Worm (Caenorhabditis elegans) whole organism, L1 larva: ENCODE results near the gene ZK867.2.
A peak's percentile ranks its signal among the peaks of the same experiment; 100 is the strongest.

Experiments used
- C04F5.9 ChIP-seq: sonication (generic microtip); optimal IDR thresholded peaks from 2 replicates; lab custom pipeline; 2016; ENCODE audit warnings: missing genetic modification characterization, missing compliant biosample characterization
- C34B4.2 ChIP-seq: sonication (generic microtip); optimal IDR thresholded peaks from 2 replicates; lab custom pipeline; 2017; ENCODE audit warnings: mild to moderate bottlenecking, missing genetic modification characterization, missing compliant biosample characterization
- F16B12.6 ChIP-seq: fragments of 150-350 bp; optimal IDR thresholded peaks from 2 replicates; lab custom pipeline; 2014; ENCODE audit warnings: missing biosample characterization, missing genetic modification characterization
- aha-1 ChIP-seq: fragments of 150-350 bp; optimal IDR thresholded peaks from 2 replicates; lab custom pipeline; 2014; ENCODE audit warnings: missing biosample characterization, missing genetic modification characterization
- alr-1 ChIP-seq: fragments of 200-800 bp; sonication (Bioruptor generic); optimal IDR thresholded peaks from 2 replicates; lab custom pipeline; 2018; ENCODE audit warnings: borderline replicate concordance, mild to moderate bottlenecking, missing genetic modification characterization, missing compliant biosample characterization
- aly-2 ChIP-seq: fragments of 150-350 bp; optimal IDR thresholded peaks from 2 replicates; lab custom pipeline; 2014; ENCODE audit warnings: missing biosample characterization, missing genetic modification characterization
- ama-1 ChIP-seq: fragments of 150-350 bp; optimal IDR thresholded peaks from 2 replicates; lab custom pipeline; 2014
- ceh-63 ChIP-seq: fragments of 200-800 bp; sonication (Bioruptor generic); optimal IDR thresholded peaks from 2 replicates; lab custom pipeline; 2018; ENCODE audit warnings: mild to moderate bottlenecking, missing genetic modification characterization, missing compliant biosample characterization
- ceh-8 ChIP-seq: fragments of 200-800 bp; sonication (Bioruptor generic); optimal IDR thresholded peaks from 2 replicates; lab custom pipeline; 2018; ENCODE audit warnings: mild to moderate bottlenecking, missing genetic modification characterization, moderate library complexity, missing compliant biosample characterization
- ceh-82 ChIP-seq, 3 experiments: fragments of 150-350 bp in 1 of 3; sonication (generic microtip) in 2 of 3; optimal IDR thresholded peaks; 2 replicates each; lab custom pipeline; 2014 to 2017; ENCODE audit warnings: missing biosample characterization in 3 of 3, missing genetic modification characterization in 3 of 3
- ceh-88 ChIP-seq: fragments of 200-800 bp; sonication (Bioruptor generic); IDR thresholded peaks from 2 replicates; pipeline ENCODE4 v1.3.6; 2022; ENCODE audit warnings: missing genetic modification characterization, missing compliant biosample characterization
- ceh-90 ChIP-seq: sonication (generic microtip); optimal IDR thresholded peaks from 2 replicates; lab custom pipeline; 2016; ENCODE audit warnings: missing genetic modification characterization, missing compliant biosample characterization
- efl-1 ChIP-seq, 4 experiments: fragments of 150-350 bp; optimal IDR thresholded peaks in 3 of 4; peaks in 1 of 4; 1 replicate in 1 of 4; 2 replicates in 3 of 4; lab custom pipeline; 2014; ENCODE audit warnings: missing biosample characterization in 2 of 4, missing genetic modification characterization in 2 of 4, missing genetic modification reagents in 2 of 4
- efl-3 ChIP-seq: fragments of 200-800 bp; sonication (Bioruptor generic); optimal IDR thresholded peaks from 2 replicates; lab custom pipeline; 2018; ENCODE audit warnings: mild to moderate bottlenecking, missing genetic modification characterization, missing compliant biosample characterization
- egl-27 ChIP-seq, 2 experiments: fragments of 150-350 bp in 1 of 2; sonication (generic microtip); optimal IDR thresholded peaks; 3 replicates each; lab custom pipeline; 2017 to 2018; ENCODE audit warnings: missing biosample characterization in 2 of 2, missing genetic modification characterization in 2 of 2, missing genetic modification reagents in 2 of 2
- elt-3 ChIP-seq, 6 experiments: fragments of 150-350 bp in 1 of 6; sonication (generic microtip); optimal IDR thresholded peaks; 2 replicates each; lab custom pipeline; 2017 to 2018; ENCODE audit warnings: missing biosample characterization in 6 of 6, missing genetic modification characterization in 6 of 6, inconsistent platforms in 1 of 6
- ets-5 ChIP-seq: fragments of 200-800 bp; sonication (Bioruptor generic); IDR thresholded peaks from 2 replicates; pipeline ENCODE4 v1.3.6; 2022; ENCODE audit warnings: missing genetic modification characterization, missing compliant biosample characterization
- fkh-10 ChIP-seq: sonication (generic microtip); optimal IDR thresholded peaks from 2 replicates; lab custom pipeline; 2017; ENCODE audit warnings: missing biosample characterization, missing genetic modification reagents, missing genetic modification characterization
- fkh-8 ChIP-seq: sonication (generic microtip); optimal IDR thresholded peaks from 2 replicates; lab custom pipeline; 2016; ENCODE audit warnings: mild to moderate bottlenecking, missing genetic modification characterization, missing compliant biosample characterization
- fos-1 ChIP-seq: fragments of 150-350 bp; optimal IDR thresholded peaks from 2 replicates; lab custom pipeline; 2014; ENCODE audit warnings: missing biosample characterization, missing genetic modification characterization
- grh-1 ChIP-seq: fragments of 200-800 bp; sonication (Bioruptor generic); IDR thresholded peaks from 2 replicates; pipeline ENCODE4 v1.3.6; 2022; ENCODE audit warnings: missing genetic modification reagents, missing genetic modification characterization, missing compliant biosample characterization
- jun-1 ChIP-seq: fragments of 150-350 bp; optimal IDR thresholded peaks from 2 replicates; lab custom pipeline; 2014; ENCODE audit warnings: missing biosample characterization, missing genetic modification reagents, missing genetic modification characterization
- lin-13 ChIP-seq: fragments of 150-350 bp; optimal IDR thresholded peaks from 2 replicates; lab custom pipeline; 2014; ENCODE audit warnings: missing biosample characterization, missing genetic modification reagents, missing genetic modification characterization
- lin-14 ChIP-seq: fragments of 200-800 bp; sonication (Bioruptor generic); optimal IDR thresholded peaks from 2 replicates; lab custom pipeline; 2018; ENCODE audit warnings: mild to moderate bottlenecking, missing genetic modification characterization, moderate library complexity, missing compliant biosample characterization
- lin-39 ChIP-seq: fragments of 150-350 bp; optimal IDR thresholded peaks from 2 replicates; lab custom pipeline; 2014; ENCODE audit warnings: missing biosample characterization, missing genetic modification reagents, missing genetic modification characterization
- lir-3 ChIP-seq: sonication (generic microtip); optimal IDR thresholded peaks from 2 replicates; lab custom pipeline; 2016; ENCODE audit warnings: mild to moderate bottlenecking, missing genetic modification characterization, moderate library complexity, missing compliant biosample characterization; ENCODE audit not compliant: poor library complexity
- mab-9 ChIP-seq: fragments of 200-800 bp; sonication (Bioruptor generic); IDR thresholded peaks from 2 replicates; pipeline ENCODE4 v1.3.6; 2022; ENCODE audit warnings: missing genetic modification reagents, missing genetic modification characterization, missing compliant biosample characterization
- mdl-1 ChIP-seq, 2 experiments: fragments of 150-350 bp; optimal IDR thresholded peaks; 2 replicates each; lab custom pipeline; 2014 to 2017; ENCODE audit warnings: missing biosample characterization in 2 of 2, missing genetic modification characterization in 2 of 2, inconsistent platforms in 1 of 2
- mef-2 ChIP-seq: fragments of 150-350 bp; optimal IDR thresholded peaks from 2 replicates; lab custom pipeline; 2014; ENCODE audit warnings: missing biosample characterization, missing genetic modification characterization
- nhr-20 ChIP-seq: sonication (generic microtip); optimal IDR thresholded peaks from 2 replicates; lab custom pipeline; 2016; ENCODE audit warnings: mild to moderate bottlenecking, missing genetic modification characterization, missing compliant biosample characterization
- nhr-28 ChIP-seq: fragments of 150-350 bp; optimal IDR thresholded peaks from 2 replicates; lab custom pipeline; 2014; ENCODE audit warnings: missing biosample characterization, missing genetic modification characterization
- nhr-71 ChIP-seq: sonication (generic microtip); optimal IDR thresholded peaks from 2 replicates; lab custom pipeline; 2016; ENCODE audit warnings: mild to moderate bottlenecking, missing genetic modification characterization, moderate library complexity, missing compliant biosample characterization
- nhr-84 ChIP-seq: sonication (generic microtip); optimal IDR thresholded peaks from 2 replicates; lab custom pipeline; 2017; ENCODE audit warnings: missing biosample characterization, missing genetic modification characterization
- nhr-85 ChIP-seq: sonication (generic microtip); peaks from one replicate; lab custom pipeline; 2016; ENCODE audit warnings: missing genetic modification characterization, inconsistent platforms, missing compliant biosample characterization
- pqm-1 ChIP-seq: sonication (generic microtip); optimal IDR thresholded peaks from 3 replicates; lab custom pipeline; 2017; ENCODE audit warnings: missing biosample characterization, missing genetic modification characterization
- rnt-1 ChIP-seq: sonication (generic microtip); optimal IDR thresholded peaks from 2 replicates; lab custom pipeline; 2016; ENCODE audit warnings: mild to moderate bottlenecking, missing genetic modification characterization, moderate library complexity, missing compliant biosample characterization
- sup-37 ChIP-seq: fragments of 200-800 bp; sonication (Bioruptor generic); optimal IDR thresholded peaks from 2 replicates; lab custom pipeline; 2018; ENCODE audit warnings: mild to moderate bottlenecking, missing genetic modification characterization, missing compliant biosample characterization
- swsn-7 ChIP-seq: sonication (generic microtip); optimal IDR thresholded peaks from 2 replicates; lab custom pipeline; 2016; ENCODE audit warnings: missing genetic modification characterization, missing compliant biosample characterization
- unc-130 ChIP-seq: fragments of 150-350 bp; optimal IDR thresholded peaks from 2 replicates; lab custom pipeline; 2017; ENCODE audit warnings: missing biosample characterization, missing genetic modification characterization, inconsistent platforms
- unc-62 ChIP-seq: fragments of 150-350 bp; optimal IDR thresholded peaks from 2 replicates; lab custom pipeline; 2014; ENCODE audit warnings: missing biosample characterization, missing genetic modification reagents, missing genetic modification characterization
- vab-15 ChIP-seq: sonication (generic microtip); optimal IDR thresholded peaks from 2 replicates; lab custom pipeline; 2017; ENCODE audit warnings: missing genotype, mild to moderate bottlenecking, missing genetic modification characterization, missing compliant biosample characterization
- xbp-1 ChIP-seq: sonication (generic microtip); optimal IDR thresholded peaks from 2 replicates; lab custom pipeline; 2016; ENCODE audit warnings: missing genetic modification characterization, missing compliant biosample characterization
- zag-1 ChIP-seq: fragments of 150-350 bp; optimal IDR thresholded peaks from 2 replicates; lab custom pipeline; 2014; ENCODE audit warnings: missing biosample characterization, missing genetic modification characterization
- ztf-11 ChIP-seq, 2 experiments: sonication (generic microtip); optimal IDR thresholded peaks; 2 replicates each; lab custom pipeline; 2016 to 2017; ENCODE audit warnings: missing genetic modification characterization in 2 of 2, missing biosample characterization in 1 of 2, missing compliant biosample characterization in 1 of 2

ZK867.2 gene

DNA sequence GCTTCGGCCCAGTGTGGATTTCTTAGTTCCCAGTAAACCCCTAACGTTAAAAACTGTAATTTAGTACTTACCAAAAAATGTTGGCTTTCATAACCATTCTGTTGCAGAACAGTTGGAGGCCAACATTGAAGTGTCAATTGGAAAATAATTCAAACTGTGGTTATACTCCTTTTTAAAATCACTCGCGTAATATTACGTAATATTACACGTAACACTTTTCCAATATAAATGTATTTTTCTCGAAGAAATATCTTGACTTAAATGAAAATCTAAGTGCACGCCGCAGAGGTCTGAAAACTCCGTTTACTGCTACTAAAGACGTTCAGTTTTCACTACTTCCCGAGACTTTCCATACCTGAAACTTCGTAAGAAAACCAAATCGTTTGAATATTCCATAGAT, 2.3 kb upstream of the ZK867.2 start:
- no peak for TF ChIP-seq efl-1 (optimal IDR thresholded peaks at IDR 0.05; lab: Kevin White, UChicago)
- TF ChIP-seq efl-1 (GFP tag; optimal IDR thresholded peaks at IDR 0.05 in 1 of 2; lab: Kevin White, UChicago), result peak in 1 of 2 experiments; percentile 26
- TF ChIP-seq xbp-1 (tag; lab: Kevin White, UChicago), result no peak
- TF ChIP-seq, all 84 proteins: peak for 1

DNA sequence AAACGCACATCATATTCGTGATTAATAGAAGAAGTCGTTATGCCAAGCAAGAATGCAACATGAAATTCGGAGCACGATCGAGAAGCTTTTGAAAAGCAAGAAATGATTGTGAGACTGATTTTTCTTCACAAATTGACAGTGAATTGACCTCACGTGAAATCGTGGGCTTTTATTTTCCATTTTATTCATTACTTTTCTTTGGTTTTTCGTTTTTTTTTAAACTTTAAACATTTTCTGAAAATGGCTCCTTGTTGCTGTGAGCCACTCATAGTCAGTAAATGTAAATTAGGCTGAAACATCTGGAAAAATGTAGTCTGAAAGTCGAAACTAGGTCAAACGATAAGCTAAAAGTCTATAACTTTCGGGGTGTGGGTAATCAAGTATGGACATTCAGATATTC, 1.3 kb upstream of the ZK867.2 start, which contains the start of gene C55B6.5:
Gene C55B6.5, minus strand, starts transcription at position 101 of the 400 bp plus-strand sequence.
- TF ChIP-seq efl-1 (optimal IDR thresholded peaks at IDR 0.05; lab: Kevin White, UChicago) (no peak), efl-1 (GFP tag; optimal IDR thresholded peaks at IDR 0.05 in 1 of 2; lab: Kevin White, UChicago) (no peak), ceh-90 (tag; lab: Kevin White, UChicago) (no peak), mef-2 (tag; lab: Kevin White, UChicago) (no peak), alr-1 (no peak), egl-27 (tag; optimal IDR thresholded peaks at IDR 0.05; lab: Kevin White, UChicago) (no peak), fkh-8 (no peak), nhr-20 (tag; lab: Kevin White, UChicago) (no peak), C34B4.2 (no peak), grh-1 (GFP tag; lab: Robert Waterston, UW) (no peak), fkh-10 (GFP tag; lab: Kevin White, UChicago) (no peak), nhr-84 (tag; lab: Kevin White, UChicago) (no peak), rnt-1 (tag; lab: Kevin White, UChicago) (no peak), F16B12.6 (tag; lab: Kevin White, UChicago) (no peak), ets-5 (no peak), ceh-8 (GFP tag; lab: Kevin White, UChicago) (no peak), mab-9 (GFP tag; lab: Robert Waterston, UW) (no peak), C04F5.9 (tag; lab: Kevin White, UChicago) (no peak), mdl-1 (tag; optimal IDR thresholded peaks at IDR 0.05; lab: Kevin White, UChicago) (no peak)
- TF ChIP-seq, all 84 proteins: peak for 0

DNA sequence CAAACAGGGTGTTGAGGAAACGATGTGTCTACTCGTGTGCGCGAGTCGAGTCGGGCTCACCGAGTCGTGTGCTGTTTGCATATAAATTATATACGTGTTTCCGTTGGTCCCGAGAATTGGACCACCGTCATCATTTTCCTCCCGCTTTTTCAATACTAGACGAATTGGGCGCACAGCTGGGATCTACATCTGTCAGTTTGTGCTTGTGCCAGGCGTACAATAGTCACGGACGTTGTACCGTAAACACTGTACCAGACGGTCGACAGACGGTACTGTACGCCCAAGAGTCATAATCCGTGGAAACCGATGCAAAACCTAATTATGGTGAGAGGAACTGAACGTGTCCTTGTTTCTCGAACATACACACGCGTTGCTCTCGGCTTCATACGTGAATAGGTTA, 2.6 kb downstream of the ZK867.2 start:
- TF ChIP-seq unc-62, result no peak
- no peak for TF ChIP-seq lir-3 (tag; lab: Kevin White, UChicago)

DNA sequence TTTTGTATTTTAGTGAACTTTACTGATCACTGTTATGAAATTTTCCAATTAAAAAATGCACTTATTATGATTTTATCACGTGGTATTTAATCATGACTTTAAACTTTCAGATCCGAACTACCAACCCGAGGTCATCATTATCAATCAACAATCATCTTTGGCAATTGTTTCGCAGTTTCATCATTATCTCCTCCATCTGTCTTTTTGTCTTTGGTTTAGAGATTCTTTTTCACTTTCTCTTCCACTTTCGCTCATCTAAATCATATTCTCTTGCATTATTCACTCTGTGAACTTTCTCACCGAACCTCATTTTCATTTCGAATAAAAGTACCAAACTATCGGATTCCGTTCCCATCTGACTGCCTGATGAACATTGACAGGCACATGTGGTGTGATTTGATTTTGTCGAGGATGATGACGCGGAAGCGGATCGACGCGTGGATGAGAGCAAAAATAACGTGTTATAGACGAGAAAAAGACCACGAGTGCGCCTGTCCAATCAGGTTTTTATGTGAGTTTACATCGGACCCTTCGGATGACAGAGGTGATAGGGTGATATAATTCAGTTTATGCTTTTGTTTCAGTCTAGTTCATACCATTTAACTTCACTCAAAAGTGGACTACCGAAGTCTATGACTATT, 4.1 kb downstream of the ZK867.2 start:
- TF ChIP-seq unc-130 (tag; lab: Kevin White, UChicago) (peak; percentile 12), efl-3 (GFP tag; lab: Kevin White, UChicago) (no peak), pqm-1 (tag; lab: Kevin White, UChicago) (no peak), ceh-82 (tag; optimal IDR thresholded peaks at IDR 0.05; lab: Kevin White, UChicago) (no peak), C04F5.9 (tag; lab: Kevin White, UChicago) (no peak), ztf-11 (tag; optimal IDR thresholded peaks at IDR 0.05; lab: Kevin White, UChicago) (no peak), lin-13 (GFP tag; lab: Kevin White, UChicago) (no peak), lin-39 (tag; lab: Kevin White, UChicago) (no peak), ets-5 (no peak), ceh-8 (GFP tag; lab: Kevin White, UChicago) (no peak), sup-37 (GFP tag; lab: Kevin White, UChicago) (no peak), ceh-90 (tag; lab: Kevin White, UChicago) (no peak), swsn-7 (no peak), nhr-20 (tag; lab: Kevin White, UChicago) (peak; percentile 11), ceh-63 (GFP tag; lab: Kevin White, UChicago) (no peak), efl-1 (optimal IDR thresholded peaks at IDR 0.05; lab: Kevin White, UChicago) (no peak), efl-1 (GFP tag; optimal IDR thresholded peaks at IDR 0.05 in 1 of 2; lab: Kevin White, UChicago) (no peak), nhr-28 (no peak), rnt-1 (tag; lab: Kevin White, UChicago) (peak; percentile 19), vab-15 (tag; lab: Kevin White, UChicago) (no peak), F16B12.6 (tag; lab: Kevin White, UChicago) (no peak), fos-1 (tag; lab: Kevin White, UChicago) (no peak), jun-1 (tag; lab: Kevin White, UChicago) (no peak), aha-1 (tag; lab: Kevin White, UChicago) (no peak), zag-1 (tag; lab: Kevin White, UChicago) (no peak), aly-2 (tag; lab: Kevin White, UChicago) (no peak), ama-1 (lab: Kevin White, UChicago) (no peak), ceh-88 (GFP tag; lab: Robert Waterston, UW) (no peak), nhr-85 (tag; lab: Kevin White, UChicago) (peak; percentile 58), lin-14 (GFP tag; lab: Kevin White, UChicago) (peak; percentile 50), nhr-71 (tag; lab: Kevin White, UChicago) (peak; percentile 50), elt-3 (tag; optimal IDR thresholded peaks at IDR 0.05; lab: Kevin White, UChicago) (peak in 1 of 6 experiments; percentile 31), fkh-8 (no peak)
